Worm (Caenorhabditis elegans) whole organism, early embryonic: ENCODE results near the gene flp-25.

ENCODE experiments used
- B0310.2 ChIP-seq: sonication (generic microtip); optimal IDR thresholded peaks from 2 replicates; lab custom pipeline; 2016; ENCODE audit warnings: mild to moderate bottlenecking, missing genetic modification characterization, missing compliant biosample characterization
- F13C5.2 ChIP-seq: sonication (generic microtip); optimal IDR thresholded peaks from 2 replicates; lab custom pipeline; 2017; ENCODE audit warnings: mild to moderate bottlenecking, missing genetic modification characterization, inconsistent platforms, missing compliant biosample characterization
- aly-1 ChIP-seq: sonication (generic microtip); optimal IDR thresholded peaks from 2 replicates; lab custom pipeline; 2016; ENCODE audit warnings: missing genetic modification characterization, missing compliant biosample characterization
- ama-1 ChIP-seq: fragments of 150-350 bp; optimal IDR thresholded peaks from 2 replicates; lab custom pipeline; 2014
- ceh-13 ChIP-seq: fragments of 200-800 bp; sonication (Bioruptor generic); optimal IDR thresholded peaks from 2 replicates; lab custom pipeline; 2018; ENCODE audit warnings: mild to moderate bottlenecking, missing genetic modification characterization, missing compliant biosample characterization
- ceh-36 ChIP-seq: sonication (generic microtip); optimal IDR thresholded peaks from 2 replicates; lab custom pipeline; 2016; ENCODE audit warnings: missing genetic modification characterization, inconsistent platforms, missing compliant biosample characterization
- ets-7 ChIP-seq: sonication (generic microtip); optimal IDR thresholded peaks from 2 replicates; lab custom pipeline; 2016; ENCODE audit warnings: missing genotype, missing genetic modification characterization, missing compliant biosample characterization
- flt-1 ChIP-seq: fragments of 200-800 bp; sonication (Bioruptor generic); IDR thresholded peaks from 2 replicates; pipeline ENCODE4 v1.3.6; 2022; ENCODE audit warnings: missing genetic modification characterization, missing compliant biosample characterization
- hmbx-1 ChIP-seq: sonication (generic microtip); optimal IDR thresholded peaks from 2 replicates; lab custom pipeline; 2016; ENCODE audit warnings: mild to moderate bottlenecking, missing genetic modification characterization, missing compliant biosample characterization
- hmg-4 ChIP-seq: fragments of 200-800 bp; sonication (Bioruptor generic); optimal IDR thresholded peaks from 2 replicates; lab custom pipeline; 2018; ENCODE audit warnings: mild to moderate bottlenecking, missing genetic modification characterization, missing compliant biosample characterization
- hnd-1 ChIP-seq: sonication (generic microtip); optimal IDR thresholded peaks from 2 replicates; lab custom pipeline; 2016; ENCODE audit warnings: missing genetic modification characterization, missing compliant biosample characterization
- pes-1 ChIP-seq: fragments of 200-800 bp; sonication (Bioruptor generic); IDR thresholded peaks from 2 replicates; pipeline ENCODE4 v1.3.6; 2022; ENCODE audit warnings: missing genetic modification reagents, missing genetic modification characterization, missing compliant biosample characterization
- scrt-1 ChIP-seq: fragments of 200-800 bp; sonication (Bioruptor generic); IDR thresholded peaks from 2 replicates; pipeline ENCODE4 v1.3.6; 2022; ENCODE audit warnings: missing genetic modification characterization, missing compliant biosample characterization
- sea-1 ChIP-seq: fragments of 200-800 bp; sonication (Bioruptor generic); conservative IDR thresholded peaks from 2 replicates; pipeline ENCODE4 v1.3.6; 2022; ENCODE audit warnings: missing genetic modification characterization, missing compliant biosample characterization
- tbx-11 ChIP-seq: fragments of 200-800 bp; sonication (Bioruptor generic); IDR thresholded peaks from 2 replicates; pipeline ENCODE4 v1.3.6; 2022; ENCODE audit warnings: missing genetic modification characterization, missing compliant biosample characterization
- tbx-37 ChIP-seq: fragments of 200-800 bp; sonication (Bioruptor generic); conservative IDR thresholded peaks from 2 replicates; pipeline ENCODE4 v1.3.6; 2022; ENCODE audit warnings: missing genetic modification reagents, missing genetic modification characterization, missing compliant biosample characterization
- tra-4 ChIP-seq: sonication (generic microtip); optimal IDR thresholded peaks from 2 replicates; lab custom pipeline; 2017; ENCODE audit warnings: missing genetic modification characterization, missing compliant biosample characterization

The flp-25 gene

ce11 chrIII:9359060-9359459, 2.3 kb upstream of the flp-25 start, which contains the start of gene K04H4.5:
Gene K04H4.5 (plus strand): TSS chrIII:9359360.
- TF ChIP-seq tra-4 (tag; lab: Kevin White, UChicago) (no peak), ceh-36 (tag; lab: Kevin White, UChicago) (no peak), tbx-11 (GFP tag; lab: Robert Waterston, UW) (no peak), tbx-37 (no peak), pes-1 (no peak)

ce11 chrIII:9366376-9366775, 5.0 kb downstream of the flp-25 start:
- no peak for TF ChIP-seq sea-1 (GFP tag; lab: Robert Waterston, UW)
- TF ChIP-seq F13C5.2 (tag; lab: Kevin White, UChicago) = no peak
- no peak for TF ChIP-seq pes-1
- no peak for TF ChIP-seq tbx-37
- TF ChIP-seq ceh-36 (tag; lab: Kevin White, UChicago) = no peak
- no peak for TF ChIP-seq B0310.2
- no peak for TF ChIP-seq aly-1 (tag; lab: Kevin White, UChicago)

ce11 chrIII:9366971-9367370, 5.6 kb downstream of the flp-25 start, which contains the start of gene crn-6:
Gene crn-6 (plus strand): TSS chrIII:9367271.
- TF ChIP-seq flt-1 = no peak

ce11 chrIII:9373779-9374178, 12.5 kb downstream of the flp-25 start:
- TF ChIP-seq ets-7 (tag; lab: Kevin White, UChicago) (no peak), hnd-1 (tag; lab: Kevin White, UChicago) (no peak), tra-4 (tag; lab: Kevin White, UChicago) (no peak), ama-1 (lab: Kevin White, UChicago) (no peak), flt-1 (no peak), pes-1 (no peak), tbx-37 (no peak)

ce11 chrIII:9376701-9377100, 15.4 kb downstream of the flp-25 start:
- TF ChIP-seq tra-4 (tag; lab: Kevin White, UChicago) = no peak
- TF ChIP-seq tbx-11 (GFP tag; lab: Robert Waterston, UW) = no peak
- no peak for TF ChIP-seq ceh-13 (GFP tag; lab: Kevin White, UChicago)
- no peak for TF ChIP-seq F13C5.2 (tag; lab: Kevin White, UChicago)
- TF ChIP-seq hmbx-1 (tag; lab: Kevin White, UChicago) = no peak
- TF ChIP-seq tbx-37 = no peak
- no peak for TF ChIP-seq aly-1 (tag; lab: Kevin White, UChicago)
- TF ChIP-seq pes-1 = no peak
- TF ChIP-seq sea-1 (GFP tag; lab: Robert Waterston, UW) = no peak
- TF ChIP-seq ets-7 (tag; lab: Kevin White, UChicago) = no peak
- TF ChIP-seq B0310.2 = no peak
- TF ChIP-seq scrt-1 (GFP tag; lab: Robert Waterston, UW) = no peak
- no peak for TF ChIP-seq hnd-1 (tag; lab: Kevin White, UChicago)
- TF ChIP-seq ceh-36 (tag; lab: Kevin White, UChicago) = no peak
- TF ChIP-seq ama-1 (lab: Kevin White, UChicago) = no peak

- no peak for TF ChIP-seq F13C5.2 (tag; lab: Kevin White, UChicago)
- TF ChIP-seq pes-1 = no peak
- no peak for TF ChIP-seq ets-7 (tag; lab: Kevin White, UChicago)
- no peak for TF ChIP-seq tbx-11 (GFP tag; lab: Robert Waterston, UW)
- no peak for TF ChIP-seq tbx-37
- no peak for TF ChIP-seq flt-1
- no peak for TF ChIP-seq sea-1 (GFP tag; lab: Robert Waterston, UW)
These were observed 22.2 kb downstream of the flp-25 start, which contains the start of gene tkr-1 for ce11 chrIII:9383496-9383895. Gene tkr-1 (plus strand): TSS chrIII:9383796.

ce11 chrIII:9385543-9385942, 24.2 kb downstream of the flp-25 start, which contains the start of gene C38C10.3:
Gene C38C10.3 (minus strand): TSS chrIII:9385643.
- no peak for TF ChIP-seq hmbx-1 (tag; lab: Kevin White, UChicago)
- no peak for TF ChIP-seq pes-1
- no peak for TF ChIP-seq F13C5.2 (tag; lab: Kevin White, UChicago)
- no peak for TF ChIP-seq ama-1 (lab: Kevin White, UChicago)
- TF ChIP-seq tbx-11 (GFP tag; lab: Robert Waterston, UW) = no peak
- no peak for TF ChIP-seq scrt-1 (GFP tag; lab: Robert Waterston, UW)
- no peak for TF ChIP-seq hmg-4 (GFP tag; lab: Kevin White, UChicago)
- TF ChIP-seq ets-7 (tag; lab: Kevin White, UChicago) = no peak
- no peak for TF ChIP-seq sea-1 (GFP tag; lab: Robert Waterston, UW)
- TF ChIP-seq tra-4 (tag; lab: Kevin White, UChicago) = no peak
- no peak for TF ChIP-seq ceh-36 (tag; lab: Kevin White, UChicago)
- no peak for TF ChIP-seq flt-1

- TF ChIP-seq ets-7 (tag; lab: Kevin White, UChicago) = no peak
- TF ChIP-seq tra-4 (tag; lab: Kevin White, UChicago) = no peak
- no peak for TF ChIP-seq scrt-1 (GFP tag; lab: Robert Waterston, UW)
- TF ChIP-seq ama-1 (lab: Kevin White, UChicago) = no peak
- TF ChIP-seq ceh-13 (GFP tag; lab: Kevin White, UChicago) = no peak
- no peak for TF ChIP-seq F13C5.2 (tag; lab: Kevin White, UChicago)
- no peak for TF ChIP-seq sea-1 (GFP tag; lab: Robert Waterston, UW)
- no peak for TF ChIP-seq aly-1 (tag; lab: Kevin White, UChicago)
- TF ChIP-seq tbx-37 = no peak
These were observed 28.7 kb downstream of the flp-25 start, which contains the start of gene slc-17.2 for ce11 chrIII:9390007-9390406. Gene slc-17.2 (minus strand): TSS chrIII:9390107.

- TF ChIP-seq hnd-1 (tag; lab: Kevin White, UChicago) = no peak
- TF ChIP-seq tbx-37 = no peak
- no peak for TF ChIP-seq hmbx-1 (tag; lab: Kevin White, UChicago)
- TF ChIP-seq hmg-4 (GFP tag; lab: Kevin White, UChicago) = no peak
- TF ChIP-seq tbx-11 (GFP tag; lab: Robert Waterston, UW) = no peak
- TF ChIP-seq ceh-13 (GFP tag; lab: Kevin White, UChicago) = no peak
- no peak for TF ChIP-seq F13C5.2 (tag; lab: Kevin White, UChicago)
- TF ChIP-seq flt-1 = no peak
- TF ChIP-seq scrt-1 (GFP tag; lab: Robert Waterston, UW) = no peak
- no peak for TF ChIP-seq ama-1 (lab: Kevin White, UChicago)
- TF ChIP-seq tra-4 (tag; lab: Kevin White, UChicago) = no peak
- TF ChIP-seq aly-1 (tag; lab: Kevin White, UChicago) = no peak
- no peak for TF ChIP-seq ceh-36 (tag; lab: Kevin White, UChicago)
- no peak for TF ChIP-seq B0310.2
- TF ChIP-seq pes-1 = no peak
- TF ChIP-seq ets-7 (tag; lab: Kevin White, UChicago) = no peak
- no peak for TF ChIP-seq sea-1 (GFP tag; lab: Robert Waterston, UW)
These were observed 29.6 kb downstream of the flp-25 start for ce11 chrIII:9390924-9391323.
